Worm (Caenorhabditis elegans): ENCODE results near the gene F18E9.8.

Gene F18E9.8

DNA sequence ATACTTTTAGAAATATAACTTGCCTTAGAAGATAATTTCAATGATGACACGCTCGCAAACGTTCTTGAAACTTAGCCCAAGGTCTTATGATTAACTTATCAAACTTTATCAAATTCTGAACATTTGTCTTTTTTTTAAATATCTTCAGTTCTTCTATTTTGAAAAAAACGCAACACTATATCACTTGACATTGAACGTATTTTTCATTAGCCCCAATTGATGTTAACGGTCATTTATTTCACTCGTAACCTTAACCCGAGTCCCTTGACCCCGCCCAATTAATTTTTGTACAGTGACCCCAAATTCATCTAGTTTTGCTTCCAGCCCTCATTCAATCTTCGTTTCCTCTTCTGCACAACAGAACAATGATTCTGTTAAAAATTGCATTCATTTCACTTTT lies 4.5 kb upstream of the F18E9.8 start, which contains the start of gene F18E9.3:
TSS of gene F18E9.3 (plus strand) at position 311 of the 400 bp plus-strand sequence.
- TF ChIP-seq ceh-13 (GFP tag; optimal IDR thresholded peaks at IDR 0.05) (no peak), scrt-1 (GFP tag; IDR thresholded peaks at IDR 0.05) (no peak), ets-7 (tag; optimal IDR thresholded peaks at IDR 0.05) (no peak), hmg-4 (GFP tag; optimal IDR thresholded peaks at IDR 0.05) (no peak), pes-1 (GFP tag; IDR thresholded peaks at IDR 0.05) (no peak), F13C5.2 (tag; optimal IDR thresholded peaks at IDR 0.05) (no peak), tra-4 (tag; optimal IDR thresholded peaks at IDR 0.05) (no peak)

DNA sequence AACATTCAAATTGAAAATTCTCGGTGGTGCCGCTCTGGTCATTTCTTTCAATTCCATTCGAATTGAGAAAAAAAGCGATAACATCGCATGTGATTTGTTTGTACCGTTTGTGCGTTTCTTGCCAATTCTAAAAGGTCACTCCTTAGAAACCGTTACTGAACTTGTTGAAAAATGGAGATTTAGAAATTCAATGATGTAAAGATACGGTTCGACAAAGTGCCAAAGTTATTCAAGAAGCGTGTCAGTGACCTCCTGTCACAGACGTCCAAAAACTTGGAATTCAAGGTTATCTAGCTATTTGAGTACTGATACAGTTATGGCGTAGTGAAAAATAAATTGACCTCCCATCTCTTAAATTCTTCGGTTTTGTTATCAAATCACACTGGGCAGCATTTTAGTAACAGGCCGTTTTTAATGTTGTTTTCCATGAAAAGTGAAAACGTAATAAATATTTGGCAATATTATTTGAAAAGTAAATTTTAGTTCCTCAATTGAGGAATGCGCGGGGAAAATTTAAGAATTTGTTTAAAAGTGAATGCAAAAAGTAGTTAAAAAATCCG lies 3.6 kb upstream of the F18E9.8 start:
- TF ChIP-seq B0310.2 (tag; optimal IDR thresholded peaks at IDR 0.05): no peak
- TF ChIP-seq hmbx-1 (tag; optimal IDR thresholded peaks at IDR 0.05): no peak
- no peak for TF ChIP-seq sea-1 (GFP tag; conservative IDR thresholded peaks at IDR 0.05)
- TF ChIP-seq ceh-13 (GFP tag; optimal IDR thresholded peaks at IDR 0.05): no peak
- no peak for TF ChIP-seq ets-7 (tag; optimal IDR thresholded peaks at IDR 0.05)
- TF ChIP-seq tbx-37 (GFP tag; conservative IDR thresholded peaks at IDR 0.05): no peak
- no peak for TF ChIP-seq ama-1 (optimal IDR thresholded peaks at IDR 0.05)
- TF ChIP-seq pes-1 (GFP tag; IDR thresholded peaks at IDR 0.05): no peak
- TF ChIP-seq hmg-4 (GFP tag; optimal IDR thresholded peaks at IDR 0.05): no peak
- TF ChIP-seq flt-1 (GFP tag; IDR thresholded peaks at IDR 0.05): no peak
- no peak for TF ChIP-seq scrt-1 (GFP tag; IDR thresholded peaks at IDR 0.05)
- TF ChIP-seq tra-4 (tag; optimal IDR thresholded peaks at IDR 0.05): no peak
- TF ChIP-seq aly-1 (tag; optimal IDR thresholded peaks at IDR 0.05): no peak
- no peak for TF ChIP-seq tbx-11 (GFP tag; IDR thresholded peaks at IDR 0.05)
- TF ChIP-seq F13C5.2 (tag; optimal IDR thresholded peaks at IDR 0.05): no peak
- no peak for TF ChIP-seq hnd-1 (tag; optimal IDR thresholded peaks at IDR 0.05)
- no peak for TF ChIP-seq ceh-36 (tag; optimal IDR thresholded peaks at IDR 0.05)

DNA sequence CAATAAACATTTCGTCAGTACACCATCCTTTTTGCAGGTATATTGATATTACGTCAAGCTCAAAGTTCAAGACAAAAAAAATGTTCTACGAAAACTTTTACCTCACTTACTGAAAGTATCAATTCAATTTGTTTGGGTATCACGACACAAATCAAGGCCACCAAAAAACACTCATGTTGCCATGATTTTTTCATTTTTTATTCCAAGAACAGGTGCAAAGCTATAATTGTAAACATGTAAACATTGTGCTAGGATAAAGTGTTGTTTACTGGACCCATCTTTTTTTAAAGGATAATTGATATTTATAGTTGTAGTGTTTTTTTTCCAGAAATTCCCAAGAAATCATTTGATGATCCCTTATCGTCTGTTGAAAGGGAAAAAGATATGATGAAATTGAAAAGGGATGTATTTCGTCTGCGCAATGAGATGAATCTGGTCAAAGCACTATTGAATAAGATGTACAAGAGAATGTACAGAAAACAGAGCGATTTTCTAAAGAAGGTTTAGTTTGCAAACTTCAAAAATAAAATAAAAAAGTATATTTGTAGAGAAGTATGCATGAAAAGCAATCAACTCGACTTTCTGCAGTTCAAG lies 1.5 kb upstream of the F18E9.8 start:
- TF ChIP-seq ceh-13 (GFP tag; optimal IDR thresholded peaks at IDR 0.05) (no peak), ets-7 (tag; optimal IDR thresholded peaks at IDR 0.05) (no peak), sea-1 (GFP tag; conservative IDR thresholded peaks at IDR 0.05) (no peak), scrt-1 (GFP tag; IDR thresholded peaks at IDR 0.05) (no peak), hmbx-1 (tag; optimal IDR thresholded peaks at IDR 0.05) (no peak)

DNA sequence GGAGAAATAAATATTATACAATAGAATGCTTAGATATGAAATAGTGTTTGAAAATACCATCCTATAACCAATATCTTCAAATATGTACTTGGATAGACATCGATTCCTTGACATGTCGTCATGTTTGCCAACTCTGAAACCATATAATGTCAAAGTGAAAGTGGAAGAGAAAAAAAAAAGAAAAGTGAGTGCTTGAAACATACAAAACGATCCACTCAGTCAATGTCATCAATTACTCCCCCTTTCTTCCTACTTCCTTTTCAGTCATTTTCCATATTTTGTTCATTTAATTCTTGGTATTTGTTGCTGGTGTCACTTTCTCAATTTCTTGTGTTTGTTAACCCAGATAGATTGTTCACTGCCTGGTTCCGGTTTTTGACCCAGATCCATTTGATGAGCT lies 1.1 kb downstream of the F18E9.8 start, which contains the start of gene F18E9.4:
TSS of gene F18E9.4 (plus strand) at position 301 of the 400 bp plus-strand sequence.
- no peak for TF ChIP-seq aly-1 (tag; optimal IDR thresholded peaks at IDR 0.05)
- no peak for TF ChIP-seq tra-4 (tag; optimal IDR thresholded peaks at IDR 0.05)
- no peak for TF ChIP-seq tbx-11 (GFP tag; IDR thresholded peaks at IDR 0.05)
- TF ChIP-seq hnd-1 (tag; optimal IDR thresholded peaks at IDR 0.05): no peak
- no peak for TF ChIP-seq sea-1 (GFP tag; conservative IDR thresholded peaks at IDR 0.05)
- no peak for TF ChIP-seq hmg-4 (GFP tag; optimal IDR thresholded peaks at IDR 0.05)
- no peak for TF ChIP-seq F13C5.2 (tag; optimal IDR thresholded peaks at IDR 0.05)
- no peak for TF ChIP-seq tbx-37 (GFP tag; conservative IDR thresholded peaks at IDR 0.05)
- TF ChIP-seq ama-1 (optimal IDR thresholded peaks at IDR 0.05): no peak
- no peak for TF ChIP-seq ceh-36 (tag; optimal IDR thresholded peaks at IDR 0.05)
- no peak for TF ChIP-seq B0310.2 (tag; optimal IDR thresholded peaks at IDR 0.05)

DNA sequence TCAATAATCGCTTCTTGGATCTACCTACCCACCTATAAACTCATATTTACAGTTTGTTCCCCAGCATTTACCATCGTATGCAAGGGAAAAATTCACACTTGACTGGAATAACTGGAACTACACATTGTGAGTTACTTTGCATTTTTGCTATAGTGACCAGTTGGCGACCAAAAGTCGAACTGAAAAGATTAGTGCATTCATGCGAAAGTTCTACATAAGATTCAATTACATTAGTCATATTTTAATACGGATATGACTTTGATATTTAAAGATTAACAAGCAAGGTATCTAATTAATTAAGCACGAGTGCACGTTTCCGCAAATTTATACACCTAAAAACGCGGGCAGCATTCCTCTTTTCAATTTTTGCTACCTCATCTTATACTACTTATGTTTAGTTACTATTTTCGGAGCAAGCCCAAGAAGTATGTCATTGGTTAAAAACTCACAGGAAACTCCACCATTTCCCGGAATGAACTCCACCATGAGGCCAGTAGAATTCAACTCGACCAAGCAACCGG lies 10.3 kb downstream of the F18E9.8 start, which contains the start of gene jmjd-3.1:
TSS of gene jmjd-3.1 (plus strand) at position 51 of the 521 bp plus-strand sequence.
- no peak for TF ChIP-seq sea-1 (GFP tag; conservative IDR thresholded peaks at IDR 0.05)
- no peak for TF ChIP-seq scrt-1 (GFP tag; IDR thresholded peaks at IDR 0.05)

DNA sequence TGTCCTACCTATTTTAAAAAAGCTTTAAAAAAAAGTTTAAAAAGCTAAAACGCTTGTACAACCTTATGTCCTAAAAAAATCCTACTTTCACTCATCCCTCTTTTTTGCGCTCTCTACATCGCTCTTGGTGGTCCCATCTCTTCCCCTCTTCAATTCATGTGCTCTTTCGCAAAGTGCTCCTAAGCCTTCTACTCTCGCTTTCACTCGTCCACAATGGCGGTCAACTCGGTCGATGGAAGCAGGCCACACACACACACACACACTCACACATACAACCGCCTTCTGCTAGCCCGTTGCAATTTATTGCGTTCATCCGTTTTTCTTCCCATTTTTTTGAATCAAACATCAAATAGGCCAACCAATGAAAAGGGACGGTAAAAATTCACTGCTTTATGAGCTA lies 12.2 kb downstream of the F18E9.8 start:
- no peak for TF ChIP-seq ama-1 (optimal IDR thresholded peaks at IDR 0.05)
- TF ChIP-seq tbx-37 (GFP tag; conservative IDR thresholded peaks at IDR 0.05): no peak
- TF ChIP-seq hmg-4 (GFP tag; optimal IDR thresholded peaks at IDR 0.05): peak; percentile 67

DNA sequence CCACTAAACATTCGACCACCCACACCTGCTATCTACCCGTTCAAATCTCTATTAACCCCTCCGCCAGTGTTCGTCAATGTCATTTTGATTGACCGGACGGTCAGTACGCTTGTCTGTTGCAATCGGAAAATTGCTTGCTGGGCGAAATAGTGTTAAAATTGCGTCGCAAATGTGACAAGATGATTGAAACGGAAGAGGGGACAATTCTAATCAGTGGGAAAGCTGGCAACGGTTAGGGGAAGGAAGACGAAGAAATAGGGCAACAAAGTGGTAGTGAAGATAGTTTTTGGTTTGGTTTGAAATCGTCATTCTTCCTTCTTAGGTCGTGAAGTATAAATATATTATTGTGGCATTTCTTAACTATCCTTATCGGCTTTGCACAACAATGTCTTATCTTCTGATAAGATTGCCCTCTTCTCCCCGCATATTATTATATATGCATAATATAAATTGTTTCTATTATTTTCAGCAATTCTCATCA lies 12.9 kb downstream of the F18E9.8 start:
- TF ChIP-seq aly-1 (tag; optimal IDR thresholded peaks at IDR 0.05): no peak
- TF ChIP-seq hmg-4 (GFP tag; optimal IDR thresholded peaks at IDR 0.05): peak; percentile 3
- TF ChIP-seq pes-1 (GFP tag; IDR thresholded peaks at IDR 0.05): no peak
- TF ChIP-seq scrt-1 (GFP tag; IDR thresholded peaks at IDR 0.05): no peak
- TF ChIP-seq ets-7 (tag; optimal IDR thresholded peaks at IDR 0.05): no peak
- no peak for TF ChIP-seq B0310.2 (tag; optimal IDR thresholded peaks at IDR 0.05)
- TF ChIP-seq hmbx-1 (tag; optimal IDR thresholded peaks at IDR 0.05): no peak

DNA sequence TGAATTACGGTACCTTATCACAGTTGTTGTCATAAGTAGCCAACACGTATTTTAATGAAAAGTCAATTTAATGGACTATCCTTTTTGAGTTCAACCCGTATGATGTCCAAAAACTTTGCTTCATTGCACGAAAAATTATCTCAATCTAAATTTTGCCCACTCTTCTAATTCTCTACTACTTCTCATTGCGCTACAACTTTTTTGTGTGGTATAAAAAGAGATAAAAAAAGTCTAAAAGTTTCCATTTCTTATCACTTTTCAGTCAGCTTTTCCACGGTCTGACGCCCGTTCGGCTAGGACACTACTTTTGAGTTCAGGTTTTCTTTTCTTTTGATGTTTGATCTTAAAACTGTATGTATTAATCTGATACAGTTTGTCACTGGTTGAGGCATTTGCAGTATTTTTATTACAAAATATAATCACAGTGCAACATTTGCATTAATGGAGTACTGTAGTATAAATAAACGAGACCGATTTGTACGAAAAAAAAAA lies 13.5 kb downstream of the F18E9.8 start:
- TF ChIP-seq ceh-36 (tag; optimal IDR thresholded peaks at IDR 0.05) (no peak), tbx-11 (GFP tag; IDR thresholded peaks at IDR 0.05) (no peak), ceh-13 (GFP tag; optimal IDR thresholded peaks at IDR 0.05) (no peak), ets-7 (tag; optimal IDR thresholded peaks at IDR 0.05) (no peak), hnd-1 (tag; optimal IDR thresholded peaks at IDR 0.05) (no peak), aly-1 (tag; optimal IDR thresholded peaks at IDR 0.05) (no peak), tbx-37 (GFP tag; conservative IDR thresholded peaks at IDR 0.05) (no peak), scrt-1 (GFP tag; IDR thresholded peaks at IDR 0.05) (no peak), pes-1 (GFP tag; IDR thresholded peaks at IDR 0.05) (no peak), flt-1 (GFP tag; IDR thresholded peaks at IDR 0.05) (no peak), hmg-4 (GFP tag; optimal IDR thresholded peaks at IDR 0.05) (no peak), F13C5.2 (tag; optimal IDR thresholded peaks at IDR 0.05) (no peak), ama-1 (optimal IDR thresholded peaks at IDR 0.05) (no peak), tra-4 (tag; optimal IDR thresholded peaks at IDR 0.05) (no peak), B0310.2 (tag; optimal IDR thresholded peaks at IDR 0.05) (no peak), hmbx-1 (tag; optimal IDR thresholded peaks at IDR 0.05) (no peak), sea-1 (GFP tag; conservative IDR thresholded peaks at IDR 0.05) (no peak)
